Worm (Caenorhabditis elegans) whole organism, L3 larva: ENCODE measurements around the gene F10C1.9.

Experiments
- fos-1 ChIP-seq: fragments of 150-350 bp; optimal IDR thresholded peaks from 2 replicates; lab custom pipeline; 2014; ENCODE audit warnings: missing biosample characterization, missing genetic modification characterization
- jun-1 ChIP-seq: fragments of 150-350 bp; optimal IDR thresholded peaks from 2 replicates; lab custom pipeline; 2014; ENCODE audit warnings: missing biosample characterization, missing genetic modification reagents, missing genetic modification characterization
- lin-15B ChIP-seq: fragments of 150-350 bp; optimal IDR thresholded peaks from 2 replicates; lab custom pipeline; 2014; ENCODE audit warnings: missing biosample characterization, missing genetic modification characterization
- unc-39 ChIP-seq: sonication (generic microtip); optimal IDR thresholded peaks from 4 replicates; lab custom pipeline; 2017; ENCODE audit warnings: missing biosample characterization, missing genetic modification characterization

DNA sequence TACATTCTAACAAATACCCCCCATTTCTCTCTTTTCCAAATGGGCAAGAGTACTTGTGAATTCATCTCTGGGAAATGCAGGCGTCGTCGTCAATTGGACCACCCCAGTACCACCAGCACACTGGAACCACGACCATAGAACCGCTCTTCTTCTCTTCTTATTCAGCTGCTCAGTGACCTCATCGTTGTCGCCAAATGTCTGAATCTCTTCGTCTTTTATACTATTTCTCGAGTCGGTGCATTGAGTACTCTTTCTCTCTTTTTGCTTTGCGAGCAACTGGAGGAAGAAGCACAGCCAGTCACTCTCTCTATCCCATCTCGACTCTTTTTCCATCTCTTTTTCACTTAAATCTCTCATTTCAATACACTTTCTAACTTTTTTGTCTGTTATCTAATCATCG, 34.8 kb upstream of the F10C1.9 start:
- TF ChIP-seq unc-39 (no peak), lin-15B (no peak), fos-1 (tag; lab: Kevin White, UChicago) (no peak), jun-1 (tag; lab: Kevin White, UChicago) (no peak)
